Worm (Caenorhabditis elegans) whole organism, L4 larva: ENCODE results near the gene egl-23.

Experiments used
- D1046.2 ChIP-seq: fragments of 200-800 bp; sonication (Bioruptor generic); IDR thresholded peaks from 2 replicates; pipeline ENCODE4 v1.3.6; 2022; ENCODE audit warnings: missing genetic modification characterization, missing compliant biosample characterization
- F26F4.8 ChIP-seq: fragments of 200-800 bp; sonication (Bioruptor generic); conservative IDR thresholded peaks from 2 replicates; pipeline ENCODE4 v1.3.6; 2022; ENCODE audit warnings: missing genetic modification characterization, missing compliant biosample characterization
- F49E8.2 ChIP-seq: sonication (generic microtip); optimal IDR thresholded peaks from 2 replicates; lab custom pipeline; 2016; ENCODE audit warnings: missing compliant biosample characterization, mild to moderate bottlenecking, missing genetic modification characterization, borderline replicate concordance
- R02D3.7 ChIP-seq: fragments of 150-350 bp; sonication (generic microtip); optimal IDR thresholded peaks from 3 replicates; lab custom pipeline; 2014; ENCODE audit warnings: missing biosample characterization, missing genetic modification characterization
- T20F7.1 ChIP-seq: fragments of 200-800 bp; sonication (Bioruptor generic); optimal IDR thresholded peaks from 2 replicates; lab custom pipeline; 2018; ENCODE audit warnings: mild to moderate bottlenecking, missing genetic modification characterization, missing compliant biosample characterization
- Y105C5A.15 ChIP-seq: fragments of 200-800 bp; sonication (Bioruptor generic); IDR thresholded peaks from 2 replicates; pipeline ENCODE4 v1.3.6; 2022; ENCODE audit warnings: missing genetic modification characterization, missing compliant biosample characterization
- aha-1 ChIP-seq: fragments of 150-350 bp; peaks from one replicate; lab custom pipeline; 2014; ENCODE audit warnings: missing biosample characterization, missing genetic modification characterization
- ceh-32 ChIP-seq: sonication (generic microtip); optimal IDR thresholded peaks from 2 replicates; lab custom pipeline; 2016; ENCODE audit warnings: mild to moderate bottlenecking, missing genetic modification characterization, missing compliant biosample characterization; ENCODE audit not compliant: poor library complexity
- ceh-44 ChIP-seq: fragments of 200-800 bp; sonication (Bioruptor generic); IDR thresholded peaks from 2 replicates; pipeline ENCODE4 v1.3.6; 2022; ENCODE audit warnings: missing genetic modification reagents, missing genetic modification characterization, missing compliant biosample characterization
- ceh-62 ChIP-seq: sonication (generic microtip); optimal IDR thresholded peaks from 2 replicates; lab custom pipeline; 2017; ENCODE audit warnings: missing biosample characterization, missing genetic modification characterization
- ces-1 ChIP-seq: fragments of 150-350 bp; sonication (generic microtip); optimal IDR thresholded peaks from 4 replicates; lab custom pipeline; 2014; ENCODE audit warnings: missing biosample characterization, missing genetic modification reagents, missing genetic modification characterization
- duxl-1 ChIP-seq: sonication (generic microtip); optimal IDR thresholded peaks from 2 replicates; lab custom pipeline; 2016; ENCODE audit warnings: mild to moderate bottlenecking, missing genetic modification characterization, moderate library complexity, missing compliant biosample characterization; ENCODE audit not compliant: poor library complexity
- egl-27 ChIP-seq: sonication (generic microtip); optimal IDR thresholded peaks from 3 replicates; lab custom pipeline; 2017; ENCODE audit warnings: missing biosample characterization, missing genetic modification reagents, missing genetic modification characterization
- fkh-10 ChIP-seq: fragments of 150-350 bp; optimal IDR thresholded peaks from 2 replicates; lab custom pipeline; 2014; ENCODE audit warnings: missing biosample characterization, missing genetic modification reagents, missing genetic modification characterization
- hlh-30 ChIP-seq: sonication (generic microtip); optimal IDR thresholded peaks from 2 replicates; lab custom pipeline; 2017; ENCODE audit warnings: antibody characterized with exemption, mild to moderate bottlenecking, missing genetic modification characterization, missing compliant biosample characterization; ENCODE audit not compliant: insufficient read depth
- lim-7 ChIP-seq: fragments of 200-800 bp; sonication (Bioruptor generic); IDR thresholded peaks from 2 replicates; pipeline ENCODE4 v1.3.6; 2022; ENCODE audit warnings: missing genetic modification characterization, missing compliant biosample characterization
- lin-1 ChIP-seq: fragments of 200-800 bp; sonication (Bioruptor generic); IDR thresholded peaks from 2 replicates; pipeline ENCODE4 v1.3.6; 2022; ENCODE audit warnings: missing genetic modification reagents, missing genetic modification characterization, missing compliant biosample characterization
- lin-38 ChIP-seq: fragments of 200-800 bp; sonication (Bioruptor generic); IDR thresholded peaks from 2 replicates; pipeline ENCODE4 v1.3.6; 2022; ENCODE audit warnings: missing genetic modification reagents, missing genetic modification characterization, missing compliant biosample characterization
- lir-3 ChIP-seq: sonication (generic microtip); optimal IDR thresholded peaks from 2 replicates; lab custom pipeline; 2016; ENCODE audit warnings: mild to moderate bottlenecking, missing genetic modification characterization, missing compliant biosample characterization
- madf-9 ChIP-seq: fragments of 200-800 bp; sonication (Bioruptor generic); conservative IDR thresholded peaks from 2 replicates; pipeline ENCODE4 v1.3.6; 2022; ENCODE audit warnings: missing genetic modification reagents, missing genetic modification characterization, missing compliant biosample characterization
- mdl-1 ChIP-seq, 2 experiments: fragments of 150-350 bp in 1 of 2; sonication (generic microtip) in 1 of 2; optimal IDR thresholded peaks; 2 replicates each; lab custom pipeline; 2014 to 2017; ENCODE audit warnings: missing biosample characterization in 2 of 2, missing genetic modification characterization in 2 of 2
- mdt-29 ChIP-seq: fragments of 200-800 bp; sonication (Bioruptor generic); IDR thresholded peaks from 2 replicates; pipeline ENCODE4 v1.3.6; 2022; ENCODE audit warnings: missing genetic modification reagents, missing genetic modification characterization, missing compliant biosample characterization
- mep-1 ChIP-seq: fragments of 150-350 bp; sonication (generic microtip); optimal IDR thresholded peaks from 3 replicates; lab custom pipeline; 2014; ENCODE audit warnings: missing biosample characterization, missing genetic modification characterization
- mxl-2 ChIP-seq: fragments of 200-800 bp; sonication (Bioruptor generic); conservative IDR thresholded peaks from 2 replicates; pipeline ENCODE4 v1.3.6; 2022; ENCODE audit warnings: missing genetic modification reagents, missing genetic modification characterization, missing compliant biosample characterization
- mxl-3 ChIP-seq: fragments of 200-800 bp; sonication (Bioruptor generic); optimal IDR thresholded peaks from 2 replicates; lab custom pipeline; 2018; ENCODE audit warnings: mild to moderate bottlenecking, missing genetic modification characterization, missing compliant biosample characterization
- nhr-10 ChIP-seq: fragments of 150-350 bp; optimal IDR thresholded peaks from 2 replicates; lab custom pipeline; 2014; ENCODE audit warnings: missing biosample characterization, missing genetic modification characterization
- nhr-28 ChIP-seq: fragments of 150-350 bp; optimal IDR thresholded peaks from 2 replicates; lab custom pipeline; 2014; ENCODE audit warnings: missing biosample characterization, missing genetic modification characterization
- nhr-42 ChIP-seq: fragments of 200-800 bp; sonication (Bioruptor generic); IDR thresholded peaks from 2 replicates; pipeline ENCODE4 v1.3.6; 2022; ENCODE audit warnings: missing genetic modification characterization, missing compliant biosample characterization
- nhr-48 ChIP-seq: sonication (generic microtip); optimal IDR thresholded peaks from 2 replicates; lab custom pipeline; 2016; ENCODE audit warnings: mild to moderate bottlenecking, missing genetic modification characterization, missing compliant biosample characterization
- nhr-6 ChIP-seq: fragments of 150-350 bp; optimal IDR thresholded peaks from 2 replicates; lab custom pipeline; 2014; ENCODE audit warnings: missing biosample characterization, missing genetic modification characterization
- nhr-77 ChIP-seq: fragments of 150-350 bp; optimal IDR thresholded peaks from 2 replicates; lab custom pipeline; 2014; ENCODE audit warnings: missing biosample characterization, missing genetic modification characterization
- php-3 ChIP-seq: fragments of 200-800 bp; sonication (Bioruptor generic); IDR thresholded peaks from 2 replicates; pipeline ENCODE4 v1.3.6; 2022; ENCODE audit warnings: missing genetic modification reagents, missing genetic modification characterization, missing compliant biosample characterization
- rbr-2 ChIP-seq: sonication (generic microtip); optimal IDR thresholded peaks from 2 replicates; lab custom pipeline; 2016; ENCODE audit warnings: missing genotype, missing genetic modification characterization, missing compliant biosample characterization
- saeg-2 ChIP-seq: fragments of 200-800 bp; sonication (Bioruptor generic); IDR thresholded peaks from 2 replicates; pipeline ENCODE4 v1.3.6; 2022; ENCODE audit warnings: missing genetic modification reagents, missing genetic modification characterization, missing compliant biosample characterization
- sdz-12 ChIP-seq: fragments of 200-800 bp; sonication (Bioruptor generic); optimal IDR thresholded peaks from 2 replicates; lab custom pipeline; 2018; ENCODE audit warnings: mild to moderate bottlenecking, missing genetic modification characterization, missing compliant biosample characterization
- skn-1 ChIP-seq: fragments of 150-350 bp; optimal IDR thresholded peaks from 2 replicates; lab custom pipeline; 2014; ENCODE audit warnings: missing biosample characterization, missing genetic modification characterization
- snpc-1.2 ChIP-seq: fragments of 200-800 bp; sonication (Bioruptor generic); IDR thresholded peaks from 2 replicates; pipeline ENCODE4 v1.3.6; 2022; ENCODE audit warnings: missing genetic modification reagents, missing genetic modification characterization, missing compliant biosample characterization
- spr-1 ChIP-seq: sonication (generic microtip); optimal IDR thresholded peaks from 2 replicates; lab custom pipeline; 2016; ENCODE audit warnings: mild to moderate bottlenecking, missing genetic modification characterization, missing compliant biosample characterization
- tag-97 ChIP-seq: fragments of 200-800 bp; sonication (Bioruptor generic); IDR thresholded peaks from 2 replicates; pipeline ENCODE4 v1.3.6; 2022; ENCODE audit warnings: missing genetic modification characterization, missing compliant biosample characterization
- tra-1 ChIP-seq: fragments of 200-800 bp; sonication (Bioruptor generic); IDR thresholded peaks from 2 replicates; pipeline ENCODE4 v1.3.6; 2022; ENCODE audit warnings: missing genetic modification reagents, missing genetic modification characterization, missing compliant biosample characterization
- unc-39 ChIP-seq: sonication (generic microtip); optimal IDR thresholded peaks from 2 replicates; lab custom pipeline; 2017; ENCODE audit warnings: missing biosample characterization, missing genetic modification characterization
- vab-7 ChIP-seq: fragments of 200-800 bp; sonication (Bioruptor generic); IDR thresholded peaks from 2 replicates; pipeline ENCODE4 v1.3.6; 2022; ENCODE audit warnings: missing genetic modification reagents, missing genetic modification characterization, missing compliant biosample characterization
- zfp-3 ChIP-seq: fragments of 200-800 bp; sonication (Bioruptor generic); conservative IDR thresholded peaks from 2 replicates; pipeline ENCODE4 v1.3.6; 2022; ENCODE audit warnings: missing genetic modification reagents, missing genetic modification characterization, missing compliant biosample characterization
- zip-2 ChIP-seq: fragments of 150-350 bp; optimal IDR thresholded peaks from 2 replicates; lab custom pipeline; 2014; ENCODE audit warnings: missing biosample characterization, missing genetic modification characterization
- ztf-11 ChIP-seq: fragments of 150-350 bp; optimal IDR thresholded peaks from 2 replicates; lab custom pipeline; 2014; ENCODE audit warnings: missing biosample characterization, missing genetic modification characterization

The egl-23 gene

DNA sequence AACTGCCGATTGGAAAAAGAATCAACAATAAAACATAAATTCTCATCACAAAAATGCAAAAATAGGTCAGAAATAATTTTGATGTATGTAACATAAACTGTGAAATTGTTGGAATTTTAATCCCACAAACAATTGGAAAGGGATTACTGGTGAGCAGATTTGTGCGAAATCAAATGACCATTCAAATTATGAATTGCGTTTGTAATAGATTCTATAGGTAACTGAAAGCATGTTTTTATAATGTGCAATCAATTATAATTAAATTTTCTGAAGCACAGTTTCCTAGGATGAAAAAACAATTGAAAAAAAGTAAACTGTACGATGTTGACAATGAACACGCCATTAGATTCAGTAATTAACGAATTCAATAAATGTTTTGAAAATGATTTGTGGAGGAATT lies 3.2 kb upstream of the egl-23 start, which contains the start of gene tor-1:
tor-1 (minus strand) TSS at position 101 of the 400 bp plus-strand sequence.
- TF ChIP-seq lim-7 (no peak), nhr-10 (tag; lab: Kevin White, UChicago) (no peak), fkh-10 (GFP tag; lab: Kevin White, UChicago) (no peak), nhr-28 (tag; lab: Kevin White, UChicago) (no peak), nhr-6 (tag; lab: Kevin White, UChicago) (no peak), spr-1 (tag; lab: Kevin White, UChicago) (no peak), zfp-3 (GFP tag; lab: Robert Waterston, UW) (no peak)

DNA sequence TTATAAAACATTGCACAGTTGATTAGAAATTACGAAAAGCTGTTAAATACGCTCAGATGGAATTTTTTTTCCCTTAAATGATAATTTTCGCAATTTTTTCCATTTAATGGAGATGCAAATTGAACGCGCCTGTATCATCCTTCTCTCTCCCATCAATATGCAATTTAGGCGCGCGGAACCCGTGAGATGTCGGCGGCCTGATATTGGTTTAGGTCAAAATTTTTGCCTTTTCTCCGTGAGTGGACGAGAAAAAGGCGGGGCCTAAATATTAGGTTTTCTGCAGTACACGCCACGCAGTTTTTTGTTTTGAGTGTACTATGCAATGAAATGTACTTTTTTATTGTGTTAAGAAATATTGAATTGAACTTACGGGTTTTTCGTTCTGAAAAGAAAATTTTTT lies 994 bp downstream of the egl-23 start:
- TF ChIP-seq nhr-42 (GFP tag; lab: Robert Waterston, UW): no peak
- no peak for TF ChIP-seq vab-7 (GFP tag; lab: Robert Waterston, UW)
- TF ChIP-seq sdz-12 (GFP tag; lab: Kevin White, UChicago): no peak
- TF ChIP-seq nhr-77 (tag; lab: Kevin White, UChicago): no peak
- TF ChIP-seq mdl-1 (tag; optimal IDR thresholded peaks at IDR 0.05; lab: Kevin White, UChicago): no peak
- peak; percentile 35; the same call in 1 of the 2 replicates for TF ChIP-seq snpc-1.2 (GFP tag; lab: Robert Waterston, UW)
- no peak for TF ChIP-seq ztf-11 (tag; lab: Kevin White, UChicago)
- TF ChIP-seq lin-1 (GFP tag; lab: Robert Waterston, UW): no peak
- no peak for TF ChIP-seq mxl-2 (GFP tag; lab: Robert Waterston, UW)
- TF ChIP-seq aha-1 (tag; lab: Kevin White, UChicago): peak; percentile 57
- TF ChIP-seq, all 104 proteins: peak for 2

DNA sequence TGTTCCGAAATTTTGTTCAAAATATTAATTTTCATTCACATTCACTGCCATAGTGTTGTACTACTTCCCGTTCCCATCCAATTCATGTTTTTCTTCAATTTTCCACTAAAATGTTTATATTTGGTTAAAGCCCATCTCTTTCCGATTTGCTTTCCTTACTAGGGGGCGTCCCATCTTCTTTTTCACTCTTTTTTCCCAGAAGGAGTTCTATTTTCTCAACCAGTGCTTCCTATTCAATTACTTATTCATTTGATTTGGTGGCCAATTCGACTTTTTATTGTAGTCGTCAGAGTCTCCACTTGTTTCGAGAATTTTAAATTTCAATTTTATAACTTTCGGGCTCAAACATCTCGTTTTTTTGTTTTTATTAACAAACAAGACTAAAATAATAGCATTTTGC lies 12.9 kb downstream of the egl-23 start:
- TF ChIP-seq rbr-2 (no peak), nhr-28 (tag; lab: Kevin White, UChicago) (no peak), ces-1 (GFP tag; lab: Kevin White, UChicago) (peak; percentile 50), aha-1 (tag; lab: Kevin White, UChicago) (peak; percentile 19), hlh-30 (tag; lab: Kevin White, UChicago) (no peak), zfp-3 (GFP tag; lab: Robert Waterston, UW) (no peak), D1046.2 (GFP tag; lab: Robert Waterston, UW) (no peak), lin-38 (GFP tag; lab: Robert Waterston, UW) (no peak), zip-2 (no peak), skn-1 (no peak), mxl-3 (no peak), fkh-10 (GFP tag; lab: Kevin White, UChicago) (peak; percentile 70), nhr-48 (tag; lab: Kevin White, UChicago) (no peak), madf-9 (no peak), F26F4.8 (GFP tag; lab: Robert Waterston, UW) (no peak), tag-97 (no peak), ceh-32 (tag; lab: Kevin White, UChicago) (no peak), egl-27 (no peak), R02D3.7 (tag; lab: Kevin White, UChicago) (no peak)

DNA sequence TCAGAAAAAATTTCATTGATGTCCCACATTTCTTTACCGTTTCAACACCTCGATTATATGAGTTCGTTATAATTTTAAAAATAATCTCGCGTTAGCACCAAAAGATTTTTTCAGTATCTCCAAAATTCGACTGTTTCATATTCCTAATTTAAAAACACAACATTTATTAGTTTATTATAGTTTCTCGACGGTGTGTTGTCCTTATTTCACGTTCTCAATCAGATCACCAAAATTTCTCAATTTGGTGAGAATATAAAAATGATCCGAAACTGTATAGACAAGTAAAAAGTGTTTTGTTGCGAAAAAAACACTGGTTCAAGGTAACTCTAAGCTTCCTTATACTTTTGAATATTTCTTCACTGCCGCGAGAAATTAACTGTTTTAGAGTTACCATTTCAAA lies 19.8 kb downstream of the egl-23 start:
- TF ChIP-seq snpc-1.2 (GFP tag; lab: Robert Waterston, UW) (peak; percentile 63; the same call in 1 of the 2 replicates), T20F7.1 (GFP tag; lab: Kevin White, UChicago) (no peak)
- TF ChIP-seq, all 104 proteins: peak for 1

DNA sequence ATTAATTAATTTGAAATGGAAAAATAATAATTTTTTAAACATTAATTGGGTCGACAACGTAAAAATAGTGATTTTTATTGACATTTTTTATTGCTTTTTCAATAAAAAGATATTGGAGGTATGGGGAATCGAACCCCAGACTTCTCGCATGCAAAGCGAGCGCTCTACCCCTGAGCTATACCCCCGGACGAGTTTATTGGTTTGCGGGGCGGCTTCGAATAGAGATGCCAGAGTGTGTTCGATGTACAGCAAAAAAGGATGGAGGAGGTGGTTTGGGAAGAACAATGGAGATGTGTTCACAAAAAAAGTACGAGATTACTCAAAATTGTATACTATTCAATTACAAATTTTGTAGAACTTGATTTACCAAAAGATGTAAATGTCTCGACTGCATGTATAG lies 24.8 kb downstream of the egl-23 start:
- peak; percentile 32 for TF ChIP-seq sdz-12 (GFP tag; lab: Kevin White, UChicago)
- no peak for TF ChIP-seq ceh-44
- TF ChIP-seq lin-1 (GFP tag; lab: Robert Waterston, UW): no peak
- no peak; the same call in 1 of the 2 replicates for TF ChIP-seq Y105C5A.15 (GFP tag; lab: Robert Waterston, UW)
- no peak for TF ChIP-seq nhr-28 (tag; lab: Kevin White, UChicago)
- TF ChIP-seq mdt-29 (GFP tag; lab: Robert Waterston, UW): peak; percentile 66; the same call in 1 of the 2 replicates
- no peak for TF ChIP-seq duxl-1 (tag; lab: Kevin White, UChicago)
- no peak for TF ChIP-seq php-3 (GFP tag; lab: Robert Waterston, UW)
- no peak for TF ChIP-seq mxl-3
- peak; percentile 51 for TF ChIP-seq lir-3
- no peak for TF ChIP-seq unc-39 (tag; lab: Kevin White, UChicago)
- TF ChIP-seq saeg-2 (GFP tag; lab: Robert Waterston, UW): no peak
- no peak for TF ChIP-seq tra-1 (GFP tag; lab: Robert Waterston, UW)
- TF ChIP-seq mep-1 (tag; lab: Kevin White, UChicago): no peak
- TF ChIP-seq ceh-62 (tag; lab: Kevin White, UChicago): no peak
- TF ChIP-seq snpc-1.2 (GFP tag; lab: Robert Waterston, UW): peak; percentile 99
- TF ChIP-seq F49E8.2 (tag; lab: Kevin White, UChicago): peak; percentile 50
